Fruit fly (Drosophila melanogaster): ENCODE results near the gene kri.

Gene kri

DNA sequence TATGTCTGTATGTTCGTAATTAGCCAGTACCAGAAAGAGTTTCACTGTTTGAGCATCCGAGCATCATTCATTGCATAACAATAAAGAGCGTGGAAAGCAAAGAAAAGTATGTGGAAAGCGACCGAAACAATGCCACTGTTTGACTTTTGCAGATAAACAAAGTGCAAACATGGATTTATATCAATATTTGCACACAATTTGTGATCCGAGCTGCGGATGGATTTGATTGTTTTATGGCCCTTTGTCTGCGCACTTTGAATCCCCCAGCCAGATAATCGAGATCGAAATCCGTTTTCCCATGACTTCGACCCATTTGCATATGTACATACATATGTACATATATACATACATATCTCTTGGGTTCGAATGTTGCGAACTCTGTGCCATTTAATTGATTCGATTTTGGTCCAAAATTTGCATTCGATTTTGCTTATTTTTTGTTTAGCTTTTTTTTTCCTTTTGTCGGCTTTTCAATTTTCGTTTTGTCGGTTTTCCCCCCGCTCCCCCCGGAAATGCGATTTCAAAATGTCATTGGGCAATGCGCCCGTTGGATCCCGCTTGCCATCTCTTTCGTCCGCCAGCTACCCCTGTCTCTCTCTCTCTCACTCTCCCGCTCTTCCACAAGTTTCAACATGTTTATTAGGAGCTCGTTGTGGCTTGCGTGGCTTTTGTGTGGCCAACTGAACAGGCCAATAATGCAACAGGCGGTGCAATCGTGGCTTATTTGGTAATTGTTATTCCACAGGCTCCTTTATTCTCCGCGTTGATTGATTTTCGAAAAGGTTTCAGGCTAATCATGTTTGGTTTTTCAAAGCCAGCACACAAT, 25.3 kb upstream of the kri start:
- TF ChIP-seq Dll (optimal IDR thresholded peaks at IDR 0.05) (no peak), pan (optimal IDR thresholded peaks at IDR 0.05) (no peak), usp (GFP tag; optimal IDR thresholded peaks at IDR 0.05) (no peak), EcR (GFP tag; optimal IDR thresholded peaks at IDR 0.05) (no peak), CG8478 (optimal IDR thresholded peaks at IDR 0.05) (no peak), psq (optimal IDR thresholded peaks at IDR 0.05) (no peak)

DNA sequence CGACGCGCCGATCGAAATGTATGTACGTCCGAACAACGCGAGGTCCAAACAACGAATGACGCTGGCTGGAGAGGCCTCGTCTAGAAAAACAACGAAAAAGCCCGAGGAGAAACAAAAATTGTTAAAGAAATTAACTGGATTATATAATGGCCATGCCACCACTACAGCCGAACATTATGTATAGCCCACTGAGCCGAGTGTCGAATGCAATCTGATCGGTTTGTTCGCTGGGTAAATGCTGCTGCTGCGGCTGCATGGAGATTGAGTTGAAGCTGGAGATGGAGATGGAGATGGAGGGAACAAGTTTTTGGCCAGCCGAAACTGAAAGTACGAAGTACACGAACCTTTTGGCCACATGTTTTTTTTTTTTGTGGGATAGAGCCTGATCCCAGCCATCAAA, 24.2 kb upstream of the kri start, which contains the start of gene Cralbp:
Gene Cralbp, minus strand, starts transcription at position 115 of the 400 bp plus-strand sequence.
- TF ChIP-seq psq (optimal IDR thresholded peaks at IDR 0.05) (no peak), pan (optimal IDR thresholded peaks at IDR 0.05) (no peak), Dll (optimal IDR thresholded peaks at IDR 0.05) (no peak), EcR (GFP tag; optimal IDR thresholded peaks at IDR 0.05) (no peak), usp (GFP tag; optimal IDR thresholded peaks at IDR 0.05) (no peak), CG8478 (optimal IDR thresholded peaks at IDR 0.05) (no peak)

DNA sequence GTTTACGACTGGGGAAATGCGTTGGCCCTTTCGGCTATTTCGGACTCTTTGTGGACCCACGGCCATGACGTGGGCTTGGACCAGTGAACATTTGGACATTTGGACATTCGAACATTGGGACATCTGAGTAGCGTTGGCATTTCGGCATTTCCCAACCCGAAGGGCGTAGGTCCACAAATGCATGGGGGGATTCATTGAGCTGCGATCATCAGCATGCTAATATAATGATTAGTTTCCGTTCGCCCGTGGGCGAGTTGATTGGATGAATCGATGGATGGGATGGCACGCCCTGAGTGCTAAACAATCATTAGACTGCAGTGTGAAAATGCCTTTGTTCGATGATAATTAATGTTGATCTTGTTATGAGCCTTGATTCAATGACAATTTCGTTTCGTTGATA, 23.3 kb upstream of the kri start:
- TF ChIP-seq psq (optimal IDR thresholded peaks at IDR 0.05), result no peak
- TF ChIP-seq CG8478 (optimal IDR thresholded peaks at IDR 0.05), result no peak
- TF ChIP-seq pan (optimal IDR thresholded peaks at IDR 0.05), result no peak
- TF ChIP-seq Dll (optimal IDR thresholded peaks at IDR 0.05), result no peak
- TF ChIP-seq usp (GFP tag; optimal IDR thresholded peaks at IDR 0.05), result no peak
- no peak for TF ChIP-seq EcR (GFP tag; optimal IDR thresholded peaks at IDR 0.05)

DNA sequence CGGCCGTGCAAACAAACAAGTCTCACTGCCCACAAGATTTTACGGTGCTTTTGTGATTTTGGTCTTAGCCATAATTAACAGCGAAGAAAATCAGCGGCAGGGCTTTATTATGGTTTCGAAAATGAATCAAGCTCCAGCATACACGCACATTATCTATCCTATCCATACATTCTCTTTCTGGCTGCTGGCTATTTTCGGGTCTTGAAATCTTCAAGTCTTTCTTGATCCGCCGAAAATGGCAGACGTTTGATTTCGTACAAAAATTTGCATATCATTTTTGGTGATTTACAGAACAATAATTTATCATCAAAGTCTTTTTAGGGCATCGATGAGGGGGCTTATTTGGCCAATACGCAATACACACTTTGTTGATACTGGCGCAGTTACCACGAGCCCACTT, 21.9 kb upstream of the kri start:
- TF ChIP-seq EcR (GFP tag; optimal IDR thresholded peaks at IDR 0.05) (no peak), CG8478 (optimal IDR thresholded peaks at IDR 0.05) (no peak)

dm6 chr3L:5789663-5790062, 21.1 kb upstream of the kri start:
- no peak for TF ChIP-seq psq (optimal IDR thresholded peaks at IDR 0.05)
- no peak for TF ChIP-seq pan (optimal IDR thresholded peaks at IDR 0.05)
- no peak for TF ChIP-seq usp (GFP tag; optimal IDR thresholded peaks at IDR 0.05)
- TF ChIP-seq Dll (optimal IDR thresholded peaks at IDR 0.05), result no peak
- TF ChIP-seq CG8478 (optimal IDR thresholded peaks at IDR 0.05), result no peak
- TF ChIP-seq EcR (GFP tag; optimal IDR thresholded peaks at IDR 0.05), result no peak

- no peak for TF ChIP-seq psq (optimal IDR thresholded peaks at IDR 0.05)
- TF ChIP-seq EcR (GFP tag; optimal IDR thresholded peaks at IDR 0.05), result no peak
- TF ChIP-seq CG8478 (optimal IDR thresholded peaks at IDR 0.05), result no peak
Measured at dm6 chr3L:5793967-5794366, 16.8 kb upstream of the kri start, which contains the start of gene Bre1. TSS of gene Bre1 (minus strand) at chr3L:5794192.

DNA sequence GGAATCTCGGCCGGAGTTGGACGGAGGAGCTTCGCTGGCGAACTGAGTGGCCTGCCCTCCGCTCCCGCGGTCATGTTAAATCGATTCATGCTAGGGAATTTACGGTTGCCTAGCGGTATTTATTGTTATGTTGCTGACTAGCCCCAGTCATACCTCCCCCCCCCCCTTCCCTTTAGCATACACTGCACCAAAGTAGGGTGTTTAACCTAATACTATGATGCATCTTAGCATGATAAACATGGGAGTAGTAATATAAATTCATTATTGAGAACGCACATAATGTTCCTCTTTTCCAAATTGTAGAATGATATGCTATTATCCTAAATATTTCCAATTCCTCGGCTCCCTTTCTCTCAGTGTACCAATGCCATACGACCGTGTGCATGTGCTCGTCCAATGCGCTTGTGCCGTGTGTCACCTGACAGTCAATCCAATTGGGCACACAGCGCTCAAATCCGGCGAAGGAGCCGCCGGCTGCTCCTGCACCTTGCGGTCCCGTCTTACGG, 14.2 kb upstream of the kri start, which contains the start of gene Tektin-C:
Gene Tektin-C, minus strand, starts transcription at position 51 of the 506 bp plus-strand sequence.
- TF ChIP-seq CG8478 (optimal IDR thresholded peaks at IDR 0.05), result no peak

DNA sequence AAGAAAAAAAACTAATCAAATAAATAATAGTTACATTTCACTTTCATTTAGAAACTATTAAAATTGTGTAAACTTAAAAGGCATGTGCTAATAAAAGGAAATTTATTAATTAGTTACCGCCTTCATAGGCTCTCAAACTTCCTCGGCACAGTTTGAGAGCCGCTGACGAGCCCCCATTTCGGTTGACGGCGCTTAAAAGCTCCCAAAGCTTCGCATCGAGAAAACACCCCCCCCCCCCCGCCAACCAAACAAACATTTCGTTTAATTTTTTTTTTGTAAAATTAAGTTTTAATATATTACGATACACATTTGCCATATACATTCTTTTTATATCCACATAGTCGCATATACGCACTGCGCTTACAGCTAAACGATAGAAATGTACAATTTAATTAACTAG, 13.5 kb upstream of the kri start:
- TF ChIP-seq EcR (GFP tag; optimal IDR thresholded peaks at IDR 0.05) (no peak), usp (GFP tag; optimal IDR thresholded peaks at IDR 0.05) (no peak), Dll (optimal IDR thresholded peaks at IDR 0.05) (no peak), psq (optimal IDR thresholded peaks at IDR 0.05) (no peak), pan (optimal IDR thresholded peaks at IDR 0.05) (no peak), CG8478 (optimal IDR thresholded peaks at IDR 0.05) (no peak)

dm6 chr3L:5802063-5802531, 8.7 kb upstream of the kri start:
- TF ChIP-seq CG8478 (optimal IDR thresholded peaks at IDR 0.05) (no peak), Dll (optimal IDR thresholded peaks at IDR 0.05) (no peak), psq (optimal IDR thresholded peaks at IDR 0.05) (no peak), pan (optimal IDR thresholded peaks at IDR 0.05) (no peak), usp (GFP tag; optimal IDR thresholded peaks at IDR 0.05) (no peak), EcR (GFP tag; optimal IDR thresholded peaks at IDR 0.05) (no peak)

DNA sequence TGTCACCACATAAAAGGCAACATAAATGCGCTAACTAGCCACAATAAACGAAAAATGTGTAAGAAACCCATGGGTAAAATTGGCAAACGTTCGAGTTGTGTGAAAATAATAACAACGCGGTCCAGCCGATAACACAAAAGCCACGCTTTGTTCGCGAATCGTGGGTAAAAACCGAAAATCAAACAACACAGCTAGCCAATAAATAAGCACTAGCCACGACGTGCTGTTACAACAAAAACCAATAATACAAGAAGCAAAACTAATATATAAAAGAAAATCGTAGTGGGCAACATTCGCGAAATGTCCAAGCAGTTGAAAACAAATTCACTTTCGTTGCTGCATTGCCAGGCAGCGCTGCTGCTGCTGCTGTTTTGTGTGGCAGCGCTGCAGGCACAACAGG, 8.0 kb upstream of the kri start, which contains the start of gene CG42272:
Gene CG42272, plus strand, starts transcription at position 301 of the 400 bp plus-strand sequence.
- TF ChIP-seq Dll (optimal IDR thresholded peaks at IDR 0.05) (no peak), psq (optimal IDR thresholded peaks at IDR 0.05) (no peak), usp (GFP tag; optimal IDR thresholded peaks at IDR 0.05) (no peak)

dm6 chr3L:5807370-5808100, 3.2 kb upstream of the kri start:
- no peak for TF ChIP-seq Dll (optimal IDR thresholded peaks at IDR 0.05)
- no peak for TF ChIP-seq usp (GFP tag; optimal IDR thresholded peaks at IDR 0.05)
- TF ChIP-seq CG8478 (optimal IDR thresholded peaks at IDR 0.05), result no peak
- TF ChIP-seq EcR (GFP tag; optimal IDR thresholded peaks at IDR 0.05), result no peak
- no peak for TF ChIP-seq psq (optimal IDR thresholded peaks at IDR 0.05)
- no peak for TF ChIP-seq pan (optimal IDR thresholded peaks at IDR 0.05)

DNA sequence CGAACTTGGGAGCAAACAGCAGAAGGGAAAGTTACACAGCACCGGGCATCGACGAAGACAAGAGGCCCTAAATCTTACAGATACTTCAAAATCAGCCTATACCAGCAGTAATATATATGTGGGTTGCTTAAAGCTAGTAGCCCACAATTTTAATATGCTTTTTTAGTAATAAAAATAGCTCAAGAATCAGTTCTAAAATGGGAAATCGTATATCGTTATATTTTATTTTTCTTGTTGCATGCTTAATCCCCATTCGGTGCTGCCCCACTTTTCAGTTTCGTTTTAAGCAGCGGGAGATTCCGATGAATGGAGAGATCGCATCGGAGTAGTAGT, 2.7 kb upstream of the kri start:
- TF ChIP-seq Dll (optimal IDR thresholded peaks at IDR 0.05) (no peak), pan (optimal IDR thresholded peaks at IDR 0.05) (no peak), EcR (GFP tag; optimal IDR thresholded peaks at IDR 0.05) (no peak), usp (GFP tag; optimal IDR thresholded peaks at IDR 0.05) (no peak), psq (optimal IDR thresholded peaks at IDR 0.05) (no peak), CG8478 (optimal IDR thresholded peaks at IDR 0.05) (no peak)

Measured in whole organism.